Worm (Caenorhabditis elegans) whole organism, L3 larva: Measurements from ENCODE around the gene srbc-55.

Experiments used
- R02D3.7 ChIP-seq: fragments of 150-350 bp; optimal IDR thresholded peaks from 2 replicates; lab custom pipeline; 2014; ENCODE audit warnings: missing biosample characterization, missing genetic modification characterization
- ZK546.5 ChIP-seq: sonication (generic microtip); optimal IDR thresholded peaks from 2 replicates; lab custom pipeline; 2017; ENCODE audit warnings: missing biosample characterization, missing genetic modification characterization
- aly-2 ChIP-seq: fragments of 150-350 bp; optimal IDR thresholded peaks from 2 replicates; lab custom pipeline; 2014; ENCODE audit warnings: missing biosample characterization, missing genetic modification characterization
- ama-1 ChIP-seq: fragments of 150-350 bp; optimal IDR thresholded peaks from 2 replicates; lab custom pipeline; 2018
- ceh-16 ChIP-seq: sonication (generic microtip); optimal IDR thresholded peaks from 2 replicates; lab custom pipeline; 2017; ENCODE audit warnings: missing biosample characterization, missing genetic modification characterization
- ceh-82 ChIP-seq: fragments of 150-350 bp; optimal IDR thresholded peaks from 2 replicates; lab custom pipeline; 2014; ENCODE audit warnings: missing biosample characterization, missing genetic modification characterization
- daf-12 ChIP-seq: fragments of 150-350 bp; optimal IDR thresholded peaks from 2 replicates; lab custom pipeline; 2014; ENCODE audit warnings: missing biosample characterization, missing genetic modification reagents, missing genetic modification characterization
- egl-27 ChIP-seq: sonication (generic microtip); optimal IDR thresholded peaks from 4 replicates; lab custom pipeline; 2017; ENCODE audit warnings: missing biosample characterization, missing genetic modification reagents, missing genetic modification characterization
- egl-5 ChIP-seq: fragments of 150-350 bp; optimal IDR thresholded peaks from 2 replicates; lab custom pipeline; 2017; ENCODE audit warnings: missing biosample characterization, missing genetic modification reagents, missing genetic modification characterization, inconsistent platforms
- elt-3 ChIP-seq, 3 experiments: fragments of 150-350 bp in 1 of 3; sonication (generic microtip) in 2 of 3; optimal IDR thresholded peaks; 2 replicates in 2 of 3; 4 replicates in 1 of 3; lab custom pipeline; 2014 to 2017; ENCODE audit warnings: missing biosample characterization in 3 of 3, missing genetic modification characterization in 3 of 3
- eor-1 ChIP-seq, 2 experiments: fragments of 150-350 bp; optimal IDR thresholded peaks; 2 replicates each; lab custom pipeline; 2014 to 2018; ENCODE audit warnings: missing biosample characterization in 2 of 2, missing genetic modification characterization in 2 of 2
- fkh-10 ChIP-seq: sonication (generic microtip); optimal IDR thresholded peaks from 2 replicates; lab custom pipeline; 2017; ENCODE audit warnings: missing biosample characterization, missing genetic modification reagents, missing genetic modification characterization
- fkh-2 ChIP-seq: fragments of 150-350 bp; optimal IDR thresholded peaks from 2 replicates; lab custom pipeline; 2014; ENCODE audit warnings: missing biosample characterization, missing genetic modification reagents, missing genetic modification characterization
- hmg-11 ChIP-seq: sonication (generic microtip); optimal IDR thresholded peaks from 2 replicates; lab custom pipeline; 2016; ENCODE audit warnings: missing genetic modification characterization, missing compliant biosample characterization
- jun-1 ChIP-seq: fragments of 150-350 bp; optimal IDR thresholded peaks from 2 replicates; lab custom pipeline; 2014; ENCODE audit warnings: missing biosample characterization, missing genetic modification reagents, missing genetic modification characterization
- lin-39 ChIP-seq: fragments of 150-350 bp; optimal IDR thresholded peaks from 2 replicates; lab custom pipeline; 2018; ENCODE audit warnings: missing biosample characterization, missing genetic modification reagents, missing genetic modification characterization
- lsy-12 ChIP-seq: sonication (generic microtip); optimal IDR thresholded peaks from 2 replicates; lab custom pipeline; 2016; ENCODE audit warnings: mild to moderate bottlenecking, missing genetic modification characterization, missing compliant biosample characterization
- nhr-12 ChIP-seq: fragments of 150-350 bp; optimal IDR thresholded peaks from 2 replicates; lab custom pipeline; 2014; ENCODE audit warnings: missing biosample characterization, missing genetic modification characterization
- nhr-23 ChIP-seq: fragments of 150-350 bp; optimal IDR thresholded peaks from 2 replicates; lab custom pipeline; 2014; ENCODE audit warnings: missing biosample characterization, missing genetic modification reagents, missing genetic modification characterization
- nhr-237 ChIP-seq: fragments of 150-350 bp; optimal IDR thresholded peaks from 2 replicates; lab custom pipeline; 2014; ENCODE audit warnings: missing biosample characterization, missing genetic modification characterization
- nhr-28 ChIP-seq: fragments of 150-350 bp; optimal IDR thresholded peaks from 2 replicates; lab custom pipeline; 2014; ENCODE audit warnings: missing biosample characterization, missing genetic modification characterization
- nhr-67 ChIP-seq: fragments of 150-350 bp; optimal IDR thresholded peaks from 2 replicates; lab custom pipeline; 2014; ENCODE audit warnings: missing biosample characterization, missing genetic modification characterization
- nhr-76 ChIP-seq: fragments of 150-350 bp; sonication (generic microtip); optimal IDR thresholded peaks from 5 replicates; lab custom pipeline; 2014; ENCODE audit warnings: missing biosample characterization, missing genetic modification characterization
- nhr-77 ChIP-seq: fragments of 150-350 bp; optimal IDR thresholded peaks from 2 replicates; lab custom pipeline; 2014; ENCODE audit warnings: missing biosample characterization, missing genetic modification characterization
- pha-4 ChIP-seq: fragments of 150-350 bp; optimal IDR thresholded peaks from 2 replicates; lab custom pipeline; 2014; ENCODE audit warnings: missing biosample characterization, missing genetic modification reagents, missing genetic modification characterization
- pqm-1 ChIP-seq: fragments of 150-350 bp; optimal IDR thresholded peaks from 2 replicates; lab custom pipeline; 2017; ENCODE audit warnings: missing biosample characterization, missing genetic modification characterization, inconsistent platforms
- sea-2 ChIP-seq: fragments of 150-350 bp; sonication (generic microtip); optimal IDR thresholded peaks from 4 replicates; lab custom pipeline; 2014; ENCODE audit warnings: missing biosample characterization, missing genetic modification reagents, missing genetic modification characterization
- skn-1 ChIP-seq: fragments of 150-350 bp; optimal IDR thresholded peaks from 2 replicates; lab custom pipeline; 2014; ENCODE audit warnings: missing biosample characterization, missing genetic modification characterization
- tbx-2 ChIP-seq: sonication (generic microtip); optimal IDR thresholded peaks from 2 replicates; lab custom pipeline; 2016; ENCODE audit warnings: mild to moderate bottlenecking, missing genetic modification characterization, missing compliant biosample characterization
- unc-62 ChIP-seq: fragments of 150-350 bp; sonication (generic microtip); optimal IDR thresholded peaks from 4 replicates; lab custom pipeline; 2014; ENCODE audit warnings: missing biosample characterization, missing genetic modification reagents, missing genetic modification characterization
- ztf-4 ChIP-seq: fragments of 150-350 bp; optimal IDR thresholded peaks from 2 replicates; lab custom pipeline; 2014; ENCODE audit warnings: missing biosample characterization, missing genetic modification characterization

The srbc-55 gene

ce11 chrV:15782494-15782893, 47.3 kb downstream of the srbc-55 start, which contains the start of gene T26E4.3:
TSS of gene T26E4.3 (plus strand) at chrV:15782794.
- TF ChIP-seq lsy-12 (tag; lab: Kevin White, UChicago): no peak
- no peak for TF ChIP-seq hmg-11
- no peak for TF ChIP-seq jun-1
- no peak for TF ChIP-seq fkh-2 (tag; lab: Kevin White, UChicago)
- TF ChIP-seq R02D3.7: no peak
- TF ChIP-seq aly-2 (tag; lab: Kevin White, UChicago): no peak

- TF ChIP-seq nhr-12 (tag; lab: Kevin White, UChicago) (no peak), nhr-237 (no peak), daf-12 (tag; lab: Kevin White, UChicago) (no peak), egl-27 (tag; lab: Kevin White, UChicago) (no peak), unc-62 (GFP tag; lab: Kevin White, UChicago) (no peak), sea-2 (GFP tag; lab: Kevin White, UChicago) (no peak), fkh-10 (GFP tag; lab: Kevin White, UChicago) (no peak), ZK546.5 (tag; lab: Kevin White, UChicago) (no peak), ceh-16 (tag; lab: Kevin White, UChicago) (no peak), nhr-77 (no peak), ama-1 (no peak), elt-3 (tag; optimal IDR thresholded peaks at IDR 0.05; lab: Kevin White, UChicago) (no peak), aly-2 (tag; lab: Kevin White, UChicago) (no peak), tbx-2 (no peak)
- TF ChIP-seq, all 47 proteins: peak for 0
Measured at ce11 chrV:15781086-15781485, 48.7 kb downstream of the srbc-55 start, which contains the start of gene T26E4.2. TSS of gene T26E4.2 (plus strand) at chrV:15781386.

- TF ChIP-seq eor-1 (tag; optimal IDR thresholded peaks at IDR 0.05; lab: Kevin White, UChicago) (no peak), nhr-77 (no peak), pqm-1 (tag; lab: Kevin White, UChicago) (no peak), nhr-28 (tag; lab: Kevin White, UChicago) (no peak), ceh-82 (no peak), ztf-4 (tag; lab: Kevin White, UChicago) (no peak), nhr-23 (tag; lab: Kevin White, UChicago) (no peak), skn-1 (tag; lab: Kevin White, UChicago) (no peak), ceh-16 (tag; lab: Kevin White, UChicago) (no peak), egl-27 (tag; lab: Kevin White, UChicago) (no peak), egl-5 (tag; lab: Kevin White, UChicago) (no peak), pha-4 (tag; lab: Kevin White, UChicago) (no peak), unc-62 (GFP tag; lab: Kevin White, UChicago) (no peak), nhr-67 (tag; lab: Kevin White, UChicago) (no peak), nhr-76 (tag; lab: Kevin White, UChicago) (no peak), lin-39 (no peak)
- TF ChIP-seq, all 47 proteins: peak for 0
Measured at ce11 chrV:15779128-15779729, 50.6 kb downstream of the srbc-55 start, which contains the start of the genes nhr-285 and irld-52. TSS of gene nhr-285 (minus strand) at chrV:15779228. TSS of gene irld-52 (plus strand) at chrV:15779679.
